Worm (Caenorhabditis elegans): Measurements from ENCODE around the gene lst-5.
A peak's percentile ranks its signal among the peaks of the same experiment; 100 is the strongest.
"Not testable (repeated sequence)": the region's sequence is repeated elsewhere in the genome, so short reads cannot be mapped to it uniquely, and the experiment has no call there.

The lst-5 gene

ce11 chrII:6977732-6978131 is 45.0 kb upstream of the lst-5 start, which contains the start of gene C15F1.8:
Gene C15F1.8, minus strand, starts transcription at chrII:6977832.
- TF ChIP-seq daf-12, fos-1, ztf-7 (tag; optimal IDR thresholded peaks at IDR 0.05): not testable (repeated sequence)

- TF ChIP-seq F10B5.3 (tag; optimal IDR thresholded peaks at IDR 0.05) (no peak), pha-4 (GFP tag; IDR thresholded peaks at IDR 0.05) (no peak), pha-4 (tag; optimal IDR thresholded peaks at IDR 0.05) (no peak), ztf-7 (tag; optimal IDR thresholded peaks at IDR 0.05) (no peak), nhr-28 (tag; optimal IDR thresholded peaks at IDR 0.05) (peak; percentile 11), sdz-12 (GFP tag; optimal IDR thresholded peaks at IDR 0.05) (no peak)
Measured at ce11 chrII:6978908-6979307, 43.8 kb upstream of the lst-5 start.

ce11 chrII:6979646-6980045 is 43.1 kb upstream of the lst-5 start, which contains the start of gene C15F1.2:
Gene C15F1.2, plus strand, starts transcription at chrII:6979953.
- no peak for TF ChIP-seq nhr-25 (tag; optimal IDR thresholded peaks at IDR 0.05; ENCODE audit: borderline replicate concordance, insufficient read depth)
- peak in 1 of 2 experiments; percentile 9 for TF ChIP-seq unc-62 (GFP tag; optimal IDR thresholded peaks at IDR 0.05 in 1 of 2)
- no peak for TF ChIP-seq unc-62 (tag; optimal IDR thresholded peaks at IDR 0.05)

ce11 chrII:6989830-6990287 is 32.9 kb upstream of the lst-5 start, which contains the start of gene C15F1.1:
Gene C15F1.1, plus strand, starts transcription at chrII:6989880.
- TF ChIP-seq R02D3.7 (tag; optimal IDR thresholded peaks at IDR 0.05) (no peak), arid-1 (GFP tag; conservative IDR thresholded peaks at IDR 0.05) (no peak), lin-39 (tag; optimal IDR thresholded peaks at IDR 0.05) (no peak), lin-38 (GFP tag; IDR thresholded peaks at IDR 0.05) (no peak), aha-1 (tag) (no peak), attf-4 (tag; optimal IDR thresholded peaks at IDR 0.05) (no peak), zfp-3 (GFP tag; conservative IDR thresholded peaks at IDR 0.05) (no peak), ceh-82 (tag; optimal IDR thresholded peaks at IDR 0.05) (no peak), hlh-11 (tag; optimal IDR thresholded peaks at IDR 0.05) (no peak), madf-9 (GFP tag; conservative IDR thresholded peaks at IDR 0.05) (no peak), ceh-62 (tag; optimal IDR thresholded peaks at IDR 0.05) (no peak), duxl-1 (tag; optimal IDR thresholded peaks at IDR 0.05; ENCODE audit: poor library complexity) (no peak), gei-8 (GFP tag; optimal IDR thresholded peaks at IDR 0.05) (no peak), ceh-32 (tag; optimal IDR thresholded peaks at IDR 0.05; ENCODE audit: poor library complexity) (no peak)

- TF ChIP-seq dmd-9 (GFP tag; IDR thresholded peaks at IDR 0.05) (no peak), ctbp-1 (GFP tag; IDR thresholded peaks at IDR 0.05) (peak; percentile 57; the same call in 1 of the 2 replicates), rbr-2 (tag; optimal IDR thresholded peaks at IDR 0.05) (peak; percentile 76), nhr-25 (tag; optimal IDR thresholded peaks at IDR 0.05; ENCODE audit: borderline replicate concordance, insufficient read depth) (no peak), lim-7 (GFP tag; IDR thresholded peaks at IDR 0.05) (no peak), unc-39 (tag; optimal IDR thresholded peaks at IDR 0.05) (no peak), mxl-3 (GFP tag; optimal IDR thresholded peaks at IDR 0.05) (no peak), dpl-1 (GFP tag; optimal IDR thresholded peaks at IDR 0.05) (peak; percentile 5), nhr-6 (tag; optimal IDR thresholded peaks at IDR 0.05) (no peak), aha-1 (tag) (no peak), ztf-11 (tag; optimal IDR thresholded peaks at IDR 0.05) (no peak), lin-1 (GFP tag; IDR thresholded peaks at IDR 0.05) (no peak), nhr-28 (tag; optimal IDR thresholded peaks at IDR 0.05) (no peak), lin-15B (tag; optimal IDR thresholded peaks at IDR 0.05) (no peak), T20F7.1 (GFP tag; optimal IDR thresholded peaks at IDR 0.05) (no peak), vab-7 (GFP tag; IDR thresholded peaks at IDR 0.05) (peak; percentile 28; the same call in 1 of the 2 replicates), Y48G9A.11 (GFP tag; IDR thresholded peaks at IDR 0.05) (no peak), ces-1 (GFP tag; optimal IDR thresholded peaks at IDR 0.05) (no peak), hif-1 (tag; optimal IDR thresholded peaks at IDR 0.05) (peak in 1 of 2 experiments; percentile 33), mdt-29 (GFP tag; IDR thresholded peaks at IDR 0.05) (no peak), nhr-111 (GFP tag; optimal IDR thresholded peaks at IDR 0.05) (no peak), madf-5 (GFP tag; IDR thresholded peaks at IDR 0.05) (no peak), dmd-8 (GFP tag; IDR thresholded peaks at IDR 0.05) (no peak)
Measured at ce11 chrII:6992949-6993348, 29.8 kb upstream of the lst-5 start.

Data from whole organism, L4 larva.